Fruit fly (Drosophila melanogaster): ENCODE measurements around the gene Rga.

Gene Rga

dm6 chr3R:5636519-5637430, 23.9 kb upstream of the Rga start, which contains the start of the genes CG31548 and CG12170 (continued):
- TF ChIP-seq CoRest (tag; optimal IDR thresholded peaks at IDR 0.05), result peak; percentile 47
- TF ChIP-seq ci (GFP tag; IDR thresholded peaks at IDR 0.05), result peak; percentile 72
- TF ChIP-seq Spps (tag; optimal IDR thresholded peaks at IDR 0.05), result peak; percentile 27
- TF ChIP-seq CG16863 (GFP tag; optimal IDR thresholded peaks at IDR 0.05), result peak; percentile 27
- TF ChIP-seq Dad (GFP tag; optimal IDR thresholded peaks at IDR 0.05), result no peak
- peak; percentile 15 for TF ChIP-seq Oli (tag; optimal IDR thresholded peaks at IDR 0.05)
- peak; percentile 42 for TF ChIP-seq CG13296 (GFP tag; optimal IDR thresholded peaks at IDR 0.05)
- TF ChIP-seq sisA (GFP tag; IDR thresholded peaks at IDR 0.05), result 0 out of 2 replicates have a peak, but pooled peaks have one; percentile 6
- TF ChIP-seq vvl (GFP tag; IDR thresholded peaks at IDR 0.05), result peak; percentile 64
- peak; percentile 77 for TF ChIP-seq CG2712 (tag; optimal IDR thresholded peaks at IDR 0.05)
- peak; percentile 60 for TF ChIP-seq CG8388 (GFP tag; optimal IDR thresholded peaks at IDR 0.05)
- TF ChIP-seq CG10267 (tag; optimal IDR thresholded peaks at IDR 0.05), result peak; percentile 62
- no peak for TF ChIP-seq CG8290 (GFP tag; optimal IDR thresholded peaks at IDR 0.05)
- TF ChIP-seq CG8290 (tag; optimal IDR thresholded peaks at IDR 0.05), result no peak
- peak in 1 of 2 experiments; percentile 59 for TF ChIP-seq bsh (GFP tag; optimal IDR thresholded peaks at IDR 0.05)
- TF ChIP-seq onecut (GFP tag; IDR thresholded peaks at IDR 0.05), result no peak
- peak in 1 of 2 experiments; percentile 41 for TF ChIP-seq chif (GFP tag; optimal IDR thresholded peaks at IDR 0.05)
- peak; percentile 60 for TF ChIP-seq unpg (GFP tag; optimal IDR thresholded peaks at IDR 0.05)
- peak; percentile 78 for TF ChIP-seq CG12391 (tag; optimal IDR thresholded peaks at IDR 0.05)
- peak; percentile 53 for TF ChIP-seq CG13424 (tag; optimal IDR thresholded peaks at IDR 0.05)
- peak; percentile 62; the same call in 2 of the 3 replicates for TF ChIP-seq row (GFP tag; IDR thresholded peaks at IDR 0.05)
- peak; percentile 62 for TF ChIP-seq CG17829 (tag; optimal IDR thresholded peaks at IDR 0.05)
- no peak for TF ChIP-seq luna (GFP tag; optimal IDR thresholded peaks at IDR 0.05)
- peak; percentile 91 for TF ChIP-seq wek (GFP tag; optimal IDR thresholded peaks at IDR 0.05)
- no peak for TF ChIP-seq HmgD (GFP tag; optimal IDR thresholded peaks at IDR 0.05)
- TF ChIP-seq sna (GFP tag; IDR thresholded peaks at IDR 0.05; ENCODE audit: partially characterized antibody), result 0 out of 2 replicates have a peak, but pooled peaks have one; percentile 23
- no peak for TF ChIP-seq ac (GFP tag; optimal IDR thresholded peaks at IDR 0.05)
- TF ChIP-seq ttk (GFP tag; IDR thresholded peaks at IDR 0.05), result 0 out of 2 replicates have a peak, but pooled peaks have one; percentile 15
- TF ChIP-seq CG13775 (GFP tag; optimal IDR thresholded peaks at IDR 0.05), result peak; percentile 62
- TF ChIP-seq hkb (optimal IDR thresholded peaks at IDR 0.05), result no peak
- peak; percentile 75 for TF ChIP-seq hkb (GFP tag; IDR thresholded peaks at IDR 0.05)
- TF ChIP-seq CG9609 (GFP tag; optimal IDR thresholded peaks at IDR 0.05), result peak; percentile 2
- TF ChIP-seq CG4854 (GFP tag; optimal IDR thresholded peaks at IDR 0.05), result peak; percentile 11
- TF ChIP-seq CG10366 (GFP tag; IDR thresholded peaks at IDR 0.05), result peak; percentile 40
- peak; percentile 11 for TF ChIP-seq fd3F (GFP tag; optimal IDR thresholded peaks at IDR 0.05)
- TF ChIP-seq Med (GFP tag), result peak; percentile 83
- TF ChIP-seq dmrt99B (tag; optimal IDR thresholded peaks at IDR 0.05), result no peak
- TF ChIP-seq gro (GFP tag; optimal IDR thresholded peaks at IDR 0.05), result peak; percentile 11
- peak; percentile 49 for TF ChIP-seq CG4424 (GFP tag; optimal IDR thresholded peaks at IDR 0.05)
- TF ChIP-seq zfh1 (GFP tag; IDR thresholded peaks at IDR 0.05), result 0 out of 3 replicates have a peak, but pooled peaks have one; percentile 43
- peak; percentile 68 for TF ChIP-seq CG31441 (GFP tag; IDR thresholded peaks at IDR 0.05)
- peak; percentile 34 for TF ChIP-seq CG6683 (GFP tag; optimal IDR thresholded peaks at IDR 0.05)
- 0 out of 2 replicates have a peak, but pooled peaks have one; percentile 15 for TF ChIP-seq sob (GFP tag; IDR thresholded peaks at IDR 0.05)
- TF ChIP-seq CG1647 (GFP tag; optimal IDR thresholded peaks at IDR 0.05), result no peak
- peak; percentile 39; the same call in 1 of the 2 replicates for TF ChIP-seq Atf6 (GFP tag; IDR thresholded peaks at IDR 0.05)
- peak; percentile 94 for TF ChIP-seq MESR4 (GFP tag; optimal IDR thresholded peaks at IDR 0.05)
- peak; percentile 62 for TF ChIP-seq grau (tag; optimal IDR thresholded peaks at IDR 0.05)
- TF ChIP-seq Aef1 (GFP tag; IDR thresholded peaks at IDR 0.05), result 0 out of 3 replicates have a peak, but pooled peaks have one; percentile 18
- no peak for TF ChIP-seq CG14667 (GFP tag; IDR thresholded peaks at IDR 0.05)

All from whole organism, embryonic.